Fruit fly (Drosophila melanogaster) whole organism, embryonic: Measurements from ENCODE around the gene CG13884.

ENCODE experiments used
- CG10654 ChIP-seq: fragments of 200-800 bp; sonication (Bioruptor generic); optimal IDR thresholded peaks from 2 replicates; lab custom pipeline; 2016; ENCODE audit warnings: missing biosample characterization, missing genetic modification characterization
- CG2712 ChIP-seq: fragments of 200-800 bp; optimal IDR thresholded peaks from 3 replicates; lab custom pipeline; 2019; ENCODE audit warnings: missing biosample characterization, mild to moderate bottlenecking, missing genetic modification characterization, moderate library complexity
- Hsf ChIP-seq: fragments of 200-800 bp; sonication (Bioruptor generic); optimal IDR thresholded peaks from 3 replicates; lab custom pipeline; 2016; ENCODE audit warnings: missing biosample characterization, missing genetic modification characterization
- NK7.1 ChIP-seq: fragments of 200-800 bp; sonication (Bioruptor generic); optimal IDR thresholded peaks from 3 replicates; lab custom pipeline; 2016; ENCODE audit warnings: missing biosample characterization, missing genetic modification characterization
- Sin3A ChIP-seq: fragments of >200 bp; optimal IDR thresholded peaks from 2 replicates; lab custom pipeline; 2018
- chm ChIP-seq: fragments of 200-800 bp; sonication (Bioruptor generic); IDR thresholded peaks from 2 replicates; pipeline ENCODE4 v1.3.6; 2022; ENCODE audit warnings: missing biosample characterization, missing genetic modification characterization
- crc ChIP-seq: fragments of 200-800 bp; sonication (Bioruptor generic); optimal IDR thresholded peaks from 2 replicates; lab custom pipeline; 2016; ENCODE audit warnings: missing biosample characterization, missing genetic modification characterization
- kni ChIP-seq: fragments of 200-800 bp; sonication (Bioruptor generic); optimal IDR thresholded peaks from 3 replicates; lab custom pipeline; 2017; ENCODE audit warnings: mild to moderate bottlenecking, missing biosample characterization, missing genetic modification reagents, missing genetic modification characterization
- prd ChIP-seq, 3 experiments: fragments of >200 bp in 2 of 3; fragments of 200-800 bp in 1 of 3; sonication (Bioruptor generic) in 1 of 3; optimal IDR thresholded peaks in 2 of 3; IDR thresholded peaks in 1 of 3; 2 replicates in 2 of 3; 3 replicates in 1 of 3; pipeline versions ENCODE4 v1.3.6 to Lab custom; 2017 to 2022; ENCODE audit warnings: missing biosample characterization in 1 of 3, missing genetic modification characterization in 1 of 3

DNA sequence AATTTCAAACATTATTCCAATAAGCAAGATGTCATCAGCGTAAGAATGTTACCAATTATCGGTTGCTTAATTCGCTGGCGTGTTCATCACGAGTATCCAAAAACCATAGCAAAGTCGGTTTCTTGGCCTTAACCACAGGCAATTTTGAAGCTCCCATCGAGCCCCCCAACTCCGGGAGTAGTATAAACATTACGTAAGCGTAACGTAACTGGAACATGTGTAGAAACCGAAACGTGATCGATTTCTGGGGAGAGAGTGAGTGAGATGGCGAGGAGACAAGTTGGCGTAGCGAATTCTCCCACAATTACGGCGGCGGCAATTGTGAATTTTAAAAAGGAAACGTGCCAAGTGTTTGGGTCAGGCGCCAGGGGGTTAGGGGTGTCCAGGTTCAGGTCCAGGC, 12.7 kb upstream of the CG13884 start:
- no peak for TF ChIP-seq chm (GFP tag; lab: Robert Waterston, UW)
- TF ChIP-seq crc (GFP tag; lab: Kevin White, UChicago): no peak
- no peak for TF ChIP-seq Hsf (GFP tag; lab: Kevin White, UChicago)
- no peak for TF ChIP-seq prd (optimal IDR thresholded peaks at IDR 0.05; lab: Kevin White, UChicago)
- TF ChIP-seq prd (GFP tag; IDR thresholded peaks at IDR 0.05; lab: Robert Waterston, UW): no peak
- TF ChIP-seq Sin3A (lab: Kevin White, UChicago): no peak
- no peak for TF ChIP-seq CG10654 (GFP tag; lab: Kevin White, UChicago)
- no peak for TF ChIP-seq CG2712
- TF ChIP-seq NK7.1: no peak
- no peak for TF ChIP-seq kni (GFP tag; lab: Kevin White, UChicago)
